Fruit fly (Drosophila melanogaster) whole organism, wandering third instar larva: ENCODE results near the gene CG15042.

Experiments used
- Dif ChIP-seq: fragments of 200-275, 200-300 bp; sonication (Bioruptor generic); optimal IDR thresholded peaks from 2 replicates; lab custom pipeline; 2018; ENCODE audit warnings: missing biosample characterization, missing genetic modification characterization; ENCODE audit not compliant: partially characterized antibody
- Myc ChIP-seq: fragments of >200 bp; optimal IDR thresholded peaks from 2 replicates; lab custom pipeline; 2017
- dsf ChIP-seq: sonication (Bioruptor generic); optimal IDR thresholded peaks from 2 replicates; lab custom pipeline; 2016; ENCODE audit warnings: missing biosample characterization, missing genetic modification characterization, borderline replicate concordance
- pan ChIP-seq: fragments of >200 bp; optimal IDR thresholded peaks from 2 replicates; lab custom pipeline; 2017
- psq ChIP-seq: fragments of 200-800 bp; sonication (Bioruptor generic); optimal IDR thresholded peaks from 3 replicates; lab custom pipeline; 2017; ENCODE audit warnings: missing biosample characterization, mild to moderate bottlenecking, missing genetic modification characterization, moderate library complexity

dm6 chrX:18522395-18523104, 5.5 kb downstream of the CG15042 start, which contains the start of gene CG6481:
- no peak for TF ChIP-seq psq (GFP tag; lab: Kevin White, UChicago)
- no peak for TF ChIP-seq pan (lab: Kevin White, UChicago)
- TF ChIP-seq Myc (lab: Kevin White, UChicago) = no peak
- no peak for TF ChIP-seq dsf (GFP tag; lab: Kevin White, UChicago)
- no peak for TF ChIP-seq Dif
